Fruit fly (Drosophila melanogaster) whole organism: Measurements from ENCODE around the gene abd-A.

Experiments used
- CG8478 ChIP-seq: fragments of >200 bp; optimal IDR thresholded peaks from 2 replicates; lab custom pipeline; 2018; ENCODE audit warnings: inconsistent platforms
- EcR ChIP-seq, 2 experiments: fragments of >200 bp; optimal IDR thresholded peaks; 2 replicates each; lab custom pipeline; 2017; ENCODE audit warnings: missing biosample characterization in 2 of 2, missing genetic modification characterization in 2 of 2, missing genetic modification reagents in 2 of 2
- pan ChIP-seq: fragments of >200 bp; optimal IDR thresholded peaks from 2 replicates; lab custom pipeline; 2017
- psq ChIP-seq: fragments of >200 bp; optimal IDR thresholded peaks from 2 replicates; lab custom pipeline; 2017
- usp ChIP-seq: fragments of >200 bp; optimal IDR thresholded peaks from 2 replicates; lab custom pipeline; 2017; ENCODE audit warnings: missing biosample characterization, missing genetic modification characterization, mixed read lengths

DNA sequence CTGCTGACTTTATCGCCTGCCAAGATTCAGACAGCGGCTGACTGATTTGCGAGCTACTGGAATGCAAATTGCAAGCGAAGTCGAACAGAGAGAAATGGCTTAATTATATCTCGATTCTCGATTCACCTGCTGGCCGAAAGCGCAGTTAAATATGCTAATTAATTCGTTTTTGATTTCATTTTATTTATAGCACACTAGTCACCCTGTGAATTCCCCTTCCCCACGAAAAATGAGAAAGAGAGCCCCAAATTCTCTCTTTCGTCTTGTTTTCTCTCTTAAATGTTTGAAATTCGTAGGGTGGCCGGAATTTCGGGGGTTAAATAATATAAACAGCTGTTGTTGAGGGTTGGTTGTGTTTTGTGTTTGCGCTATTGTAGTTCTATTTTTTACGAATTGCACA is 46.8 kb upstream of the abd-A start:
- TF ChIP-seq usp (GFP tag; lab: Kevin White, UChicago) (no peak), EcR (GFP tag; optimal IDR thresholded peaks at IDR 0.05; lab: Kevin White, UChicago) (no peak), pan (no peak), CG8478 (no peak), psq (lab: Kevin White, UChicago) (no peak)
